Worm (Caenorhabditis elegans) whole organism, late embryonic: ENCODE data around the gene tmbi-4.

ENCODE experiments used
- F13H6.1 ChIP-seq: sonication (generic microtip); optimal IDR thresholded peaks from 2 replicates; lab custom pipeline; 2016; ENCODE audit warnings: missing genetic modification characterization, missing compliant biosample characterization
- K02D7.2 ChIP-seq: sonication (generic microtip); optimal IDR thresholded peaks from 2 replicates; lab custom pipeline; 2017; ENCODE audit warnings: mild to moderate bottlenecking, missing genetic modification characterization, missing compliant biosample characterization
- K09A11.1 ChIP-seq: sonication (generic microtip); optimal IDR thresholded peaks from 2 replicates; lab custom pipeline; 2017; ENCODE audit warnings: antibody characterized with exemption, mild to moderate bottlenecking, missing genetic modification characterization, missing compliant biosample characterization; ENCODE audit not compliant: insufficient read depth
- Y22D7AL.16 ChIP-seq: sonication (generic microtip); optimal IDR thresholded peaks from 2 replicates; lab custom pipeline; 2016; ENCODE audit warnings: missing genetic modification characterization, missing compliant biosample characterization
- ahr-1 ChIP-seq: sonication (generic microtip); optimal IDR thresholded peaks from 2 replicates; lab custom pipeline; 2016; ENCODE audit warnings: missing genetic modification characterization, missing compliant biosample characterization
- ama-1 ChIP-seq: fragments of 150-350 bp; optimal IDR thresholded peaks from 2 replicates; lab custom pipeline; 2014
- ceh-18 ChIP-seq: sonication (generic microtip); optimal IDR thresholded peaks from 2 replicates; lab custom pipeline; 2016; ENCODE audit warnings: missing genetic modification characterization, missing compliant biosample characterization
- ceh-19 ChIP-seq: fragments of 200-800 bp; sonication (Bioruptor generic); optimal IDR thresholded peaks from 2 replicates; lab custom pipeline; 2018; ENCODE audit warnings: mild to moderate bottlenecking, missing genetic modification characterization, missing compliant biosample characterization
- ceh-2 ChIP-seq: sonication (generic microtip); optimal IDR thresholded peaks from 2 replicates; lab custom pipeline; 2016; ENCODE audit warnings: missing genotype, missing genetic modification characterization, missing compliant biosample characterization
- ceh-22 ChIP-seq: sonication (generic microtip); optimal IDR thresholded peaks from 2 replicates; lab custom pipeline; 2017; ENCODE audit warnings: missing biosample characterization, missing genetic modification characterization
- ceh-24 ChIP-seq: sonication (generic microtip); optimal IDR thresholded peaks from 2 replicates; lab custom pipeline; 2016; ENCODE audit warnings: mild to moderate bottlenecking, missing genetic modification characterization, missing compliant biosample characterization
- ceh-30 ChIP-seq: fragments of 150-350 bp; optimal IDR thresholded peaks from 2 replicates; lab custom pipeline; 2014; ENCODE audit warnings: missing biosample characterization, missing genetic modification characterization
- ceh-31 ChIP-seq: sonication (generic microtip); optimal IDR thresholded peaks from 2 replicates; lab custom pipeline; 2016; ENCODE audit warnings: missing genetic modification characterization, missing compliant biosample characterization
- ceh-6 ChIP-seq: fragments of 200-800 bp; sonication (Bioruptor generic); optimal IDR thresholded peaks from 2 replicates; lab custom pipeline; 2018; ENCODE audit warnings: mild to moderate bottlenecking, missing genetic modification characterization, missing compliant biosample characterization
- che-1 ChIP-seq: sonication (generic microtip); optimal IDR thresholded peaks from 2 replicates; lab custom pipeline; 2016; ENCODE audit warnings: mild to moderate bottlenecking, missing genetic modification characterization, missing compliant biosample characterization
- dmd-4 ChIP-seq: sonication (generic microtip); optimal IDR thresholded peaks from 2 replicates; lab custom pipeline; 2016; ENCODE audit warnings: borderline replicate concordance, missing genetic modification characterization, missing compliant biosample characterization
- elt-2 ChIP-seq: sonication (generic microtip); optimal IDR thresholded peaks from 2 replicates; lab custom pipeline; 2016; ENCODE audit warnings: missing genetic modification reagents, missing genetic modification characterization, missing compliant biosample characterization
- elt-4 ChIP-seq: sonication (generic microtip); optimal IDR thresholded peaks from 2 replicates; lab custom pipeline; 2016; ENCODE audit warnings: missing genetic modification characterization, missing compliant biosample characterization
- ets-4 ChIP-seq: sonication (generic microtip); optimal IDR thresholded peaks from 2 replicates; lab custom pipeline; 2016; ENCODE audit warnings: missing genetic modification characterization, missing compliant biosample characterization
- fax-1 ChIP-seq: sonication (generic microtip); optimal IDR thresholded peaks from 2 replicates; lab custom pipeline; 2016; ENCODE audit warnings: missing genotype, missing genetic modification characterization, missing compliant biosample characterization
- fkh-10 ChIP-seq: fragments of 150-350 bp; optimal IDR thresholded peaks from 2 replicates; lab custom pipeline; 2014; ENCODE audit warnings: missing biosample characterization, missing genetic modification reagents, missing genetic modification characterization
- fkh-6 ChIP-seq: sonication (generic microtip); optimal IDR thresholded peaks from 2 replicates; lab custom pipeline; 2016; ENCODE audit warnings: missing genetic modification characterization, missing compliant biosample characterization
- hlh-13 ChIP-seq: fragments of 200-800 bp; sonication (Bioruptor generic); optimal IDR thresholded peaks from 2 replicates; lab custom pipeline; 2018; ENCODE audit warnings: mild to moderate bottlenecking, missing genetic modification characterization, missing compliant biosample characterization
- hlh-15 ChIP-seq: sonication (generic microtip); optimal IDR thresholded peaks from 2 replicates; lab custom pipeline; 2016; ENCODE audit warnings: missing genetic modification characterization, missing compliant biosample characterization
- lim-6 ChIP-seq: sonication (generic microtip); optimal IDR thresholded peaks from 2 replicates; lab custom pipeline; 2016; ENCODE audit warnings: missing genetic modification characterization, missing compliant biosample characterization
- lin-11 ChIP-seq: fragments of 200-800 bp; sonication (Bioruptor generic); optimal IDR thresholded peaks from 2 replicates; lab custom pipeline; 2018; ENCODE audit warnings: mild to moderate bottlenecking, missing genetic modification characterization, missing compliant biosample characterization
- madf-2 ChIP-seq: sonication (generic microtip); optimal IDR thresholded peaks from 2 replicates; lab custom pipeline; 2017; ENCODE audit warnings: missing genetic modification characterization, missing compliant biosample characterization
- nfya-1 ChIP-seq: sonication (generic microtip); optimal IDR thresholded peaks from 2 replicates; lab custom pipeline; 2017; ENCODE audit warnings: missing genetic modification characterization, mild to moderate bottlenecking, missing compliant biosample characterization, antibody characterized with exemption, moderate library complexity
- nhr-11 ChIP-seq: fragments of 150-350 bp; optimal IDR thresholded peaks from 2 replicates; lab custom pipeline; 2014; ENCODE audit warnings: missing biosample characterization, missing genetic modification characterization
- npax-4 ChIP-seq: sonication (generic microtip); optimal IDR thresholded peaks from 2 replicates; lab custom pipeline; 2016; ENCODE audit warnings: missing genetic modification characterization, missing compliant biosample characterization
- odd-2 ChIP-seq: sonication (generic microtip); optimal IDR thresholded peaks from 2 replicates; lab custom pipeline; 2017; ENCODE audit warnings: antibody characterized with exemption, mild to moderate bottlenecking, missing genetic modification characterization, missing compliant biosample characterization
- pat-9 ChIP-seq: fragments of 200-800 bp; sonication (Bioruptor generic); optimal IDR thresholded peaks from 2 replicates; lab custom pipeline; 2018; ENCODE audit warnings: mild to moderate bottlenecking, missing genetic modification characterization, moderate library complexity, missing compliant biosample characterization
- pha-2 ChIP-seq: sonication (generic microtip); optimal IDR thresholded peaks from 2 replicates; lab custom pipeline; 2017; ENCODE audit warnings: mild to moderate bottlenecking, missing genetic modification characterization, missing compliant biosample characterization
- pqm-1 ChIP-seq: sonication (generic microtip); optimal IDR thresholded peaks from 2 replicates; lab custom pipeline; 2016; ENCODE audit warnings: missing genetic modification characterization, missing compliant biosample characterization
- pros-1 ChIP-seq: fragments of 150-350 bp; optimal IDR thresholded peaks from 2 replicates; lab custom pipeline; 2014; ENCODE audit warnings: missing biosample characterization, missing genetic modification reagents, missing genetic modification characterization
- sdc-2 ChIP-seq: sonication (generic microtip); optimal IDR thresholded peaks from 2 replicates; lab custom pipeline; 2016; ENCODE audit warnings: missing genotype, missing genetic modification characterization, missing compliant biosample characterization
- sox-2 ChIP-seq: fragments of 200-800 bp; sonication (Bioruptor generic); IDR thresholded peaks from 2 replicates; pipeline ENCODE4 v1.3.6; 2022; ENCODE audit warnings: missing genetic modification reagents, missing genetic modification characterization, missing compliant biosample characterization
- sox-4 ChIP-seq: sonication (generic microtip); optimal IDR thresholded peaks from 2 replicates; lab custom pipeline; 2017; ENCODE audit warnings: mild to moderate bottlenecking, missing genetic modification characterization, inconsistent platforms, missing compliant biosample characterization
- ttx-3 ChIP-seq: sonication (generic microtip); optimal IDR thresholded peaks from 2 replicates; lab custom pipeline; 2016; ENCODE audit warnings: missing genetic modification reagents, missing genetic modification characterization, missing compliant biosample characterization
- unc-3 ChIP-seq, 2 experiments: fragments of 200-800 bp in 1 of 2; sonication (Bioruptor generic) in 1 of 2; sonication (generic microtip) in 1 of 2; conservative IDR thresholded peaks in 1 of 2; optimal IDR thresholded peaks in 1 of 2; 2 replicates each; pipeline versions ENCODE4 v1.3.6 to Lab custom; 2016 to 2022; ENCODE audit warnings: missing compliant biosample characterization in 2 of 2, missing genetic modification characterization in 2 of 2, missing genetic modification reagents in 1 of 2
- unc-55 ChIP-seq: sonication (generic microtip); optimal IDR thresholded peaks from 2 replicates; lab custom pipeline; 2017; ENCODE audit warnings: missing biosample characterization, missing genetic modification reagents, missing genetic modification characterization
- unc-86 ChIP-seq: sonication (generic microtip); optimal IDR thresholded peaks from 2 replicates; lab custom pipeline; 2016; ENCODE audit warnings: missing genetic modification characterization, missing compliant biosample characterization
- zip-5 ChIP-seq: sonication (generic microtip); optimal IDR thresholded peaks from 2 replicates; lab custom pipeline; 2016; ENCODE audit warnings: missing genetic modification characterization, missing compliant biosample characterization
- ztf-16 ChIP-seq: sonication (generic microtip); optimal IDR thresholded peaks from 2 replicates; lab custom pipeline; 2017; ENCODE audit warnings: missing genetic modification characterization, missing compliant biosample characterization

The tmbi-4 gene

DNA sequence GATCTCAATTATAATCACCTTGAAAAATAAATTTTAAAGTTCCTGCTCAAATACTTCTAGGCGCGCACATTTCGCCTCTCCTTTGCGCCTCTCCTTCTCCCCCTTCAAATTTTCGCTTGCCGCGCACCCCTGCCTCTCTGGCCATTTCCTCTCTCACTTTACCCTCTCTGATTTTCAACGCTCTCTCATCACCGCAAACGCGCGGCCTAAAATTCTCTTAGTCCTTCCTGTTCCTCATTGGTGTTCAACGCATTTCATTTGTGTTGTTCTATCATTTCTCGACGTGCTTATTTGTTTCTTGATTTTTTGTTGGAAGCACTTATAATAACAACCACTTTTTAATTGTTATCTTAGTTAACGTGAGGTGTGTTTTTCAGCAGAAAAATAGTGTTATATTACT, 36.7 kb upstream of the tmbi-4 start, which contains the start of gene C25A11.2 (continued):
- TF ChIP-seq ceh-18 (peak; percentile 10), odd-2 (tag; lab: Kevin White, UChicago) (no peak), hlh-15 (no peak), nhr-11 (tag; lab: Kevin White, UChicago) (no peak), sox-2 (GFP tag; lab: Robert Waterston, UW) (no peak), pros-1 (peak; percentile 36), nfya-1 (peak; percentile 59), elt-2 (peak; percentile 42), ceh-31 (tag; lab: Kevin White, UChicago) (peak; percentile 81), fax-1 (tag; lab: Kevin White, UChicago) (no peak), ztf-16 (no peak), F13H6.1 (tag; lab: Kevin White, UChicago) (no peak), che-1 (tag; lab: Kevin White, UChicago) (no peak), ceh-19 (GFP tag; lab: Kevin White, UChicago) (no peak), Y22D7AL.16 (tag; lab: Kevin White, UChicago) (no peak), ceh-2 (tag; lab: Kevin White, UChicago) (peak; percentile 68), K09A11.1 (tag; lab: Kevin White, UChicago) (no peak), sox-4 (tag; lab: Kevin White, UChicago) (no peak), ahr-1 (no peak), elt-4 (tag; lab: Kevin White, UChicago) (no peak), npax-4 (tag; lab: Kevin White, UChicago) (no peak), ama-1 (no peak), dmd-4 (no peak), fkh-6 (tag; lab: Kevin White, UChicago) (peak; percentile 32), hlh-13 (GFP tag; lab: Kevin White, UChicago) (no peak), unc-55 (GFP tag; lab: Kevin White, UChicago) (no peak), lin-11 (tag; lab: Kevin White, UChicago) (no peak), ceh-30 (tag; lab: Kevin White, UChicago) (no peak), pqm-1 (no peak), ceh-22 (tag; lab: Kevin White, UChicago) (no peak), fkh-10 (no peak), ets-4 (peak; percentile 68), K02D7.2 (tag; lab: Kevin White, UChicago) (no peak), pha-2 (tag; lab: Kevin White, UChicago) (no peak), zip-5 (tag; lab: Kevin White, UChicago) (no peak), sdc-2 (tag; lab: Kevin White, UChicago) (peak; percentile 84), ceh-6 (no peak), unc-86 (tag; lab: Kevin White, UChicago) (no peak), unc-3 (GFP tag; conservative IDR thresholded peaks at IDR 0.05; lab: Robert Waterston, UW) (no peak), unc-3 (tag; optimal IDR thresholded peaks at IDR 0.05; lab: Kevin White, UChicago) (no peak), madf-2 (tag; lab: Kevin White, UChicago) (no peak), ceh-24 (no peak), lim-6 (no peak), pat-9 (no peak)

DNA sequence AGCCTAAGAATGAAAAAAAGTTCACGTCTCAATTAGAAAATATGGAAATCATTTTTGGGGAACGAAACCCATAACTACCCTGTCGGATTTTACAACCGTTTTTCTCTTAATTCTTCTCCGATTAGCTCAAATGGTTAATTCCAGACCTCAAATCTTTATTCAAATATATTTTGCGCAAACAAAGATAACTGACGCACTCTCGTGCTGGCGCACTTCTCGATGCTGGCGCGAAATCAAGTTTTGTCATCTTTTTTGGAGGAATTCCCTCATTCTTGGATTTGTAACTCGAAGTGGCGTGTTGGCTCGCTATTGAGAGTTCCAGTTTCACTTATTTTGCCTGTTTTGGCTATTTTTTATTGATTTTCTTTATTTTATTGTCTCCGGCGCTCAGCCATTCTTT, 33.0 kb upstream of the tmbi-4 start:
- TF ChIP-seq sox-2 (GFP tag; lab: Robert Waterston, UW), result no peak
- no peak for TF ChIP-seq fkh-10
- TF ChIP-seq ama-1, result no peak
- TF ChIP-seq ttx-3, result no peak
